Fruit fly (Drosophila melanogaster): ENCODE measurements around the gene CG6048.

DNA sequence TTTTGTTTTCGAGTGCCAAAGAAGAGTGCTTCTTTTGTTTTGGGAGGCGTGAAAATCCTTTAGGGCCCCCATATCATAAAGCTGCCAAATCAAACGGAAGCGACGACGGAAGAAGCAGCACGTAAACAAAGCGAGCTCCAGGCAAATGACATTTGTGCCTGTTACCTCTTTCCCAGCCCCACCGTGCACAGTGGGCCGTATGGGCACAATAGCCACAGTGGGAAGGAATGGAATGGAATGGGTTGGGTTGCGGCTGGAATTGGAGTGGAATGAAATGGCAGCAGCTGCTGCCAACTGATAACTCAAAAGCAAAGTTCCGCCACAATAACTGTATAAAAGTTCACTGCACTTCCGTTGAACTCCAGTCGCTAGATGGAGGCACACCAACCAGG lies 18.3 kb downstream of the CG6048 start:
- no peak for TF ChIP-seq pan (optimal IDR thresholded peaks at IDR 0.05)
- no peak for TF ChIP-seq EcR (GFP tag; optimal IDR thresholded peaks at IDR 0.05)
- TF ChIP-seq usp (GFP tag; optimal IDR thresholded peaks at IDR 0.05), result no peak

Data from whole organism.